Fruit fly (Drosophila melanogaster) whole organism, embryonic: ENCODE data around the gene mgr.
A peak's percentile ranks its signal among the peaks of the same experiment; 100 is the strongest.

Experiments
- Adf1 ChIP-seq: fragments of 200-800 bp; sonication (Bioruptor generic); IDR thresholded peaks from 2 replicates; pipeline ENCODE4 v1.3.6; 2022; ENCODE audit warnings: missing biosample characterization, missing genetic modification characterization
- B-H2 ChIP-seq: fragments of 200-800 bp; sonication (Bioruptor generic); optimal IDR thresholded peaks from 2 replicates; lab custom pipeline; 2018; ENCODE audit warnings: missing biosample characterization, mild to moderate bottlenecking, missing genetic modification characterization
- CG11560 ChIP-seq: fragments of 200-800 bp; sonication (Bioruptor generic); IDR thresholded peaks from 3 replicates; pipeline ENCODE4 v1.3.6; 2022; ENCODE audit warnings: missing biosample characterization, missing genetic modification characterization
- CG13775 ChIP-seq: fragments of 200-800 bp; sonication (Bioruptor generic); optimal IDR thresholded peaks from 3 replicates; lab custom pipeline; 2017; ENCODE audit warnings: missing biosample characterization, mild to moderate bottlenecking, missing genetic modification characterization
- CG14667 ChIP-seq: fragments of 200-800 bp; sonication (Bioruptor generic); IDR thresholded peaks from 2 replicates; pipeline ENCODE4 v1.3.6; 2022; ENCODE audit warnings: missing biosample characterization, missing genetic modification characterization
- CG15269 ChIP-seq: fragments of 200-800 bp; sonication (Bioruptor generic); optimal IDR thresholded peaks from 2 replicates; lab custom pipeline; 2018; ENCODE audit warnings: missing biosample characterization, mild to moderate bottlenecking, missing genetic modification characterization, moderate library complexity
- CG18011 ChIP-seq: fragments of 200-800 bp; sonication (Bioruptor generic); optimal IDR thresholded peaks from 2 replicates; lab custom pipeline; 2017; ENCODE audit warnings: missing biosample characterization, missing genetic modification characterization, mild to moderate bottlenecking, moderate library complexity, missing genotype
- CG18262 ChIP-seq: fragments of 200-800 bp; optimal IDR thresholded peaks from 3 replicates; lab custom pipeline; 2019; ENCODE audit warnings: missing biosample characterization, mild to moderate bottlenecking, missing genetic modification characterization, moderate library complexity
- CG2202 ChIP-seq: fragments of 200-800 bp; sonication (Bioruptor generic); optimal IDR thresholded peaks from 2 replicates; lab custom pipeline; 2018; ENCODE audit warnings: missing biosample characterization, mild to moderate bottlenecking, missing genetic modification characterization
- CG30403 ChIP-seq: fragments of 200-800 bp; sonication (Bioruptor generic); optimal IDR thresholded peaks from 3 replicates; lab custom pipeline; 2016; ENCODE audit warnings: missing biosample characterization, missing genetic modification characterization
- CG3163 ChIP-seq: fragments of 200-800 bp; sonication (Bioruptor generic); optimal IDR thresholded peaks from 3 replicates; lab custom pipeline; 2016; ENCODE audit warnings: missing biosample characterization, missing genetic modification characterization
- CG5953 ChIP-seq: fragments of 200-800 bp; sonication (Bioruptor generic); IDR thresholded peaks from 2 replicates; pipeline ENCODE4 v1.3.6; 2022; ENCODE audit warnings: missing biosample characterization, missing genetic modification characterization
- CG7786 ChIP-seq: fragments of 200-800 bp; sonication (Bioruptor generic); optimal IDR thresholded peaks from 2 replicates; lab custom pipeline; 2016; ENCODE audit warnings: missing biosample characterization, missing genetic modification characterization
- Drgx ChIP-seq: fragments of 200-800 bp; sonication (Bioruptor generic); IDR thresholded peaks from 2 replicates; pipeline ENCODE4 v1.3.6; 2022; ENCODE audit warnings: missing biosample characterization, missing genetic modification characterization
- Fer2 ChIP-seq: fragments of 200-800 bp; sonication (Bioruptor generic); optimal IDR thresholded peaks from 2 replicates; lab custom pipeline; 2018; ENCODE audit warnings: missing biosample characterization, mild to moderate bottlenecking, missing genetic modification characterization, moderate library complexity
- H15 ChIP-seq: fragments of 200-800 bp; sonication (Bioruptor generic); IDR thresholded peaks from 3 replicates; pipeline ENCODE4 v1.3.6; 2022; ENCODE audit warnings: missing biosample characterization, missing genetic modification characterization
- HHEX ChIP-seq: fragments of 200-800 bp; sonication (Bioruptor generic); optimal IDR thresholded peaks from 3 replicates; lab custom pipeline; 2017; ENCODE audit warnings: missing biosample characterization, mild to moderate bottlenecking, missing genetic modification characterization, missing genetic modification reagents
- HLH54F ChIP-seq: fragments of 200-800 bp; sonication (Bioruptor generic); optimal IDR thresholded peaks from 3 replicates; lab custom pipeline; 2016; ENCODE audit warnings: missing biosample characterization, missing genetic modification characterization
- Hand ChIP-seq: fragments of 200-800 bp; sonication (Bioruptor generic); optimal IDR thresholded peaks from 2 replicates; lab custom pipeline; 2017; ENCODE audit warnings: mild to moderate bottlenecking, missing biosample characterization, missing genetic modification reagents, missing genetic modification characterization
- HmgD ChIP-seq: fragments of 200-800 bp; sonication (Bioruptor generic); optimal IDR thresholded peaks from 3 replicates; lab custom pipeline; 2016; ENCODE audit warnings: missing biosample characterization, missing genetic modification characterization
- Hr3 ChIP-seq: fragments of 200-800 bp; sonication (Bioruptor generic); optimal IDR thresholded peaks from 3 replicates; lab custom pipeline; 2016; ENCODE audit warnings: missing biosample characterization, missing genetic modification characterization
- MBD-R2 ChIP-seq: fragments of 200-800 bp; sonication (Bioruptor generic); IDR thresholded peaks from 2 replicates; pipeline ENCODE4 v1.3.6; 2022; ENCODE audit warnings: missing biosample characterization, missing genetic modification characterization
- NfI ChIP-seq: fragments of 200-800 bp; sonication (Bioruptor generic); optimal IDR thresholded peaks from 3 replicates; lab custom pipeline; 2018; ENCODE audit warnings: missing biosample characterization, mild to moderate bottlenecking, missing genetic modification characterization, moderate library complexity
- Ptx1 ChIP-seq: fragments of 200-800 bp; sonication (Bioruptor generic); IDR thresholded peaks from 2 replicates; pipeline ENCODE4 v1.3.6; 2022; ENCODE audit warnings: missing biosample characterization, missing genetic modification characterization
- Six4 ChIP-seq: fragments of 200-800 bp; sonication (Bioruptor generic); optimal IDR thresholded peaks from 2 replicates; lab custom pipeline; 2016; ENCODE audit warnings: missing biosample characterization, missing genetic modification characterization
- Stat92E ChIP-seq, 3 experiments: fragments of >200 bp in 2 of 3; fragments of 200-800 bp in 1 of 3; sonication (Bioruptor generic) in 1 of 3; optimal IDR thresholded peaks; 2 replicates each; lab custom pipeline; 2017 to 2019; ENCODE audit warnings: missing biosample characterization in 3 of 3, missing genetic modification characterization in 3 of 3, mild to moderate bottlenecking in 1 of 3, moderate library complexity in 1 of 3
- ac ChIP-seq: fragments of 200-800 bp; sonication (Bioruptor generic); optimal IDR thresholded peaks from 3 replicates; lab custom pipeline; 2017; ENCODE audit warnings: missing biosample characterization, mild to moderate bottlenecking, missing genetic modification characterization
- btn ChIP-seq: fragments of 200-800 bp; sonication (Bioruptor generic); optimal IDR thresholded peaks from 2 replicates; lab custom pipeline; 2016; ENCODE audit warnings: missing biosample characterization, missing genetic modification characterization
- cato ChIP-seq: fragments of 200-800 bp; sonication (Bioruptor generic); optimal IDR thresholded peaks from 2 replicates; lab custom pipeline; 2016; ENCODE audit warnings: missing biosample characterization, missing genetic modification characterization, borderline replicate concordance
- croc ChIP-seq: fragments of 200-800 bp; sonication (Bioruptor generic); conservative IDR thresholded peaks from 3 replicates; pipeline ENCODE4 v1.3.6; 2022; ENCODE audit warnings: missing biosample characterization, missing genetic modification characterization
- dysf ChIP-seq: fragments of 200-800 bp; sonication (Bioruptor generic); IDR thresholded peaks from 3 replicates; pipeline ENCODE4 v1.3.6; 2022; ENCODE audit warnings: missing biosample characterization, missing genetic modification characterization
- eyg ChIP-seq: fragments of 200-800 bp; sonication (Bioruptor generic); optimal IDR thresholded peaks from 3 replicates; lab custom pipeline; 2016; ENCODE audit warnings: missing biosample characterization, missing genetic modification characterization
- ftz-f1 ChIP-seq: fragments of 200-800 bp; sonication (Bioruptor generic); optimal IDR thresholded peaks from 2 replicates; lab custom pipeline; 2016; ENCODE audit warnings: missing biosample characterization, missing genetic modification characterization
- fu2 ChIP-seq: fragments of 200-800 bp; sonication (Bioruptor generic); optimal IDR thresholded peaks from 2 replicates; lab custom pipeline; 2016; ENCODE audit warnings: missing biosample characterization, missing genetic modification characterization
- gsb ChIP-seq: fragments of 200-800 bp; sonication (Bioruptor generic); IDR thresholded peaks from 2 replicates; pipeline ENCODE4 v1.3.6; 2022; ENCODE audit warnings: missing biosample characterization, missing genetic modification characterization
- ken ChIP-seq: fragments of 200-800 bp; sonication (Bioruptor generic); IDR thresholded peaks from 3 replicates; pipeline ENCODE4 v1.3.6; 2022; ENCODE audit warnings: missing biosample characterization, missing genetic modification characterization
- knrl ChIP-seq: fragments of 200-800 bp; sonication (Bioruptor generic); IDR thresholded peaks from 3 replicates; pipeline ENCODE4 v1.3.6; 2022; ENCODE audit warnings: missing biosample characterization, missing genetic modification characterization; ENCODE audit not compliant: partially characterized antibody
- otp ChIP-seq: fragments of 200-800 bp; sonication (Bioruptor generic); IDR thresholded peaks from 3 replicates; pipeline ENCODE4, ENCODE4 v1.3.6; 2022; ENCODE audit warnings: missing biosample characterization, missing genetic modification characterization
- pan ChIP-seq, 4 experiments: fragments of >200 bp in 3 of 4; fragments of 200-800 bp in 1 of 4; sonication (Bioruptor generic) in 1 of 4; optimal IDR thresholded peaks in 3 of 4; IDR thresholded peaks in 1 of 4; 2 replicates each; pipeline versions ENCODE4 v1.3.6 to Lab custom; 2017 to 2022; ENCODE audit warnings: missing biosample characterization in 2 of 4, missing genetic modification characterization in 2 of 4, mixed read lengths in 1 of 4
- pb ChIP-seq: fragments of 200-800 bp; sonication (Bioruptor generic); optimal IDR thresholded peaks from 3 replicates; lab custom pipeline; 2016; ENCODE audit warnings: missing biosample characterization, missing genetic modification characterization
- salm ChIP-seq: fragments of 200-800 bp; sonication (Bioruptor generic); optimal IDR thresholded peaks from 2 replicates; lab custom pipeline; 2018; ENCODE audit warnings: missing biosample characterization, mild to moderate bottlenecking, missing genetic modification characterization
- scrt ChIP-seq: fragments of 200-800 bp; sonication (Bioruptor generic); optimal IDR thresholded peaks from 2 replicates; lab custom pipeline; 2018; ENCODE audit warnings: missing biosample characterization, mild to moderate bottlenecking, missing genetic modification characterization, moderate library complexity
- sima ChIP-seq: fragments of 200-800 bp; sonication (Bioruptor generic); optimal IDR thresholded peaks from 2 replicates; lab custom pipeline; 2016; ENCODE audit warnings: missing biosample characterization, missing genetic modification characterization
- sna ChIP-seq: fragments of 200-800 bp; sonication (Bioruptor generic); IDR thresholded peaks from 2 replicates; pipeline ENCODE4 v1.3.6; 2022; ENCODE audit warnings: missing biosample characterization, missing genetic modification characterization; ENCODE audit not compliant: partially characterized antibody
- tio ChIP-seq: fragments of 200-800 bp; sonication (Bioruptor generic); optimal IDR thresholded peaks from 2 replicates; lab custom pipeline; 2017; ENCODE audit warnings: missing biosample characterization, missing genetic modification characterization, inconsistent platforms
- tll ChIP-seq, 2 experiments: fragments of 200-800 bp in 1 of 2; fragments of >200 bp in 1 of 2; sonication (Bioruptor generic) in 1 of 2; optimal IDR thresholded peaks; 2 replicates each; lab custom pipeline; 2017 to 2019; ENCODE audit warnings: missing biosample characterization in 2 of 2, missing genetic modification characterization in 2 of 2, mild to moderate bottlenecking in 1 of 2, moderate library complexity in 1 of 2
- usp ChIP-seq: fragments of >200 bp; optimal IDR thresholded peaks from 2 replicates; lab custom pipeline; 2017; ENCODE audit warnings: missing biosample characterization, missing genetic modification characterization
- zen ChIP-seq: fragments of 200-800 bp; sonication (Bioruptor generic); optimal IDR thresholded peaks from 3 replicates; lab custom pipeline; 2018; ENCODE audit warnings: missing biosample characterization, mild to moderate bottlenecking, missing genetic modification characterization, moderate library complexity
- zen2 ChIP-seq: fragments of 200-800 bp; sonication (Bioruptor generic); IDR thresholded peaks from 3 replicates; pipeline ENCODE4 v1.3.6; 2022; ENCODE audit warnings: missing biosample characterization, missing genetic modification characterization; ENCODE audit not compliant: partially characterized antibody

Gene mgr

DNA sequence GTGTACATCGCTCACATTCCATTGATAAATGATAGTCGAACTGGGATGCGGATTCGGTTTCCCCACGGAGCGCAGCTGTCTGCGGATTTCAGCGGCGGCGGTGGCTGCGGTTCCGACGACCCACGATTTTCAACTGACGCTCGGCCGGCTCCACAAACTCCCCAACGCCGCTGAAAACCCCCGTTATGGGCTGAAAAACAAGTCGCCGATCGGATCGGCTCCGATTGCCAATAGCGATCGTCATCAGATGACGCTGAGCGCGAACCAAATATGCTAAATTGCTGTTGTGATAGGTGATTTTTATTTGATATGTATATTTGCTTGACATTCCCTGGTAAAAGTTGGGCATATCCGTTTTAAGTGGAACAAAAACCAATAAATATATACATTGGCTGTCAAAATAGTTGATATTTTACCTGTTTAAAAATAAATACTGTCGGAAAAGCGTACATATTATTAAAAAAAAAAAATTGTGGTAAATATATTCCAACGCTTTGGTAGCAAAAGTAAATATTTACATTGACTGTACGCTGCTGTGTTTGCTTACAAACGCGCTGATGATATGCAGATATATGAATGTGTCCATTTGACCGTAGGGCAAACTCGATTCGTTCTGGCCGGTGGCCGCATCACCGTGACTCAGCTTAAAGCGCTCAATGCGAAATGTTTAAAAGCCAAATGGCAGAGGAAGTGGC, 44.7 kb upstream of the mgr start (continued):
- no peak for TF ChIP-seq sna
- TF ChIP-seq ken (GFP tag; lab: Robert Waterston, UW) = no peak
- TF ChIP-seq Ptx1 (GFP tag; lab: Robert Waterston, UW) = peak; percentile 74
- peak; percentile 0 for TF ChIP-seq CG3163 (GFP tag; lab: Kevin White, UChicago)
- no peak for TF ChIP-seq CG2202 (tag; lab: Kevin White, UChicago)
- peak; percentile 19 for TF ChIP-seq sima (GFP tag; lab: Kevin White, UChicago)
- TF ChIP-seq NfI (GFP tag; lab: Kevin White, UChicago) = peak; percentile 59
- no peak for TF ChIP-seq pan (optimal IDR thresholded peaks at IDR 0.05; lab: Kevin White, UChicago)
- peak in 1 of 2 experiments; percentile 61 for TF ChIP-seq pan (GFP tag; optimal IDR thresholded peaks at IDR 0.05 in 1 of 2, IDR thresholded peaks at IDR 0.05 in 1 of 2)
- peak; percentile 71 for TF ChIP-seq HHEX (GFP tag; lab: Kevin White, UChicago)
- no peak for TF ChIP-seq knrl (GFP tag; lab: Robert Waterston, UW)
- TF ChIP-seq CG11560 (tag; lab: Robert Waterston, UW) = peak; percentile 41; the same call in 1 of the 3 replicates
- peak; percentile 66 for TF ChIP-seq fu2
- TF ChIP-seq tio (GFP tag; lab: Kevin White, UChicago) = peak; percentile 41
- TF ChIP-seq CG18262 = peak; percentile 6
- peak; percentile 5 for TF ChIP-seq pb (GFP tag; lab: Kevin White, UChicago)
- no peak for TF ChIP-seq btn (GFP tag; lab: Kevin White, UChicago)
- 0 out of 2 replicates have a peak, but pooled peaks have one; percentile 25 for TF ChIP-seq Adf1 (GFP tag; lab: Robert Waterston, UW)
- TF ChIP-seq CG15269 (tag; lab: Kevin White, UChicago) = peak; percentile 73
- no peak for TF ChIP-seq Fer2 (tag; lab: Kevin White, UChicago)
- TF ChIP-seq B-H2 (GFP tag; lab: Kevin White, UChicago) = no peak
- TF ChIP-seq H15 = no peak
- TF ChIP-seq dysf (GFP tag; lab: Robert Waterston, UW) = peak; percentile 77
- no peak for TF ChIP-seq salm (tag; lab: Kevin White, UChicago)
- peak; percentile 38; the same call in 1 of the 2 replicates for TF ChIP-seq gsb (GFP tag; lab: Robert Waterston, UW)
- no peak for TF ChIP-seq Hand (GFP tag; lab: Kevin White, UChicago)
- no peak for TF ChIP-seq Drgx (GFP tag; lab: Robert Waterston, UW)
- TF ChIP-seq cato (GFP tag; lab: Kevin White, UChicago) = no peak
- TF ChIP-seq ac (GFP tag; lab: Kevin White, UChicago) = no peak
- TF ChIP-seq CG5953 (GFP tag; lab: Robert Waterston, UW) = no peak
- TF ChIP-seq CG30403 (GFP tag; lab: Kevin White, UChicago) = peak; percentile 76
- TF ChIP-seq HmgD (GFP tag; lab: Kevin White, UChicago) = no peak
- TF ChIP-seq HLH54F (GFP tag; lab: Kevin White, UChicago) = peak; percentile 74
- TF ChIP-seq CG7786 = peak; percentile 49
- no peak for TF ChIP-seq usp (GFP tag; lab: Kevin White, UChicago)
- no peak for TF ChIP-seq croc
- peak; percentile 30; the same call in 1 of the 2 replicates for TF ChIP-seq MBD-R2 (GFP tag; lab: Robert Waterston, UW)
- no peak for TF ChIP-seq Six4 (GFP tag; lab: Kevin White, UChicago)
- no peak for TF ChIP-seq ftz-f1
- no peak for TF ChIP-seq otp
- no peak for TF ChIP-seq Stat92E (GFP tag; optimal IDR thresholded peaks at IDR 0.05; lab: Kevin White, UChicago)
- TF ChIP-seq zen2 (GFP tag; lab: Robert Waterston, UW) = no peak
- no peak for TF ChIP-seq tll (GFP tag; optimal IDR thresholded peaks at IDR 0.05; lab: Kevin White, UChicago)
- no peak for TF ChIP-seq eyg (GFP tag; lab: Kevin White, UChicago)
- peak; percentile 58 for TF ChIP-seq CG13775
- TF ChIP-seq scrt (GFP tag; lab: Kevin White, UChicago) = peak; percentile 28
- peak; percentile 20 for TF ChIP-seq CG18011 (GFP tag; lab: Kevin White, UChicago)
- TF ChIP-seq Hr3 (GFP tag; lab: Kevin White, UChicago) = peak; percentile 65
- TF ChIP-seq CG14667 = peak; percentile 44
- TF ChIP-seq zen (tag; lab: Kevin White, UChicago) = no peak
